Worm (Caenorhabditis elegans) whole organism, L1 larva: Measurements from ENCODE around the gene mcm-6.

ENCODE experiments used
- C16A3.4 ChIP-seq: fragments of 150-350 bp; optimal IDR thresholded peaks from 2 replicates; lab custom pipeline; 2014; ENCODE audit warnings: missing biosample characterization, missing genetic modification characterization
- C34B4.2 ChIP-seq: sonication (generic microtip); optimal IDR thresholded peaks from 2 replicates; lab custom pipeline; 2017; ENCODE audit warnings: mild to moderate bottlenecking, missing genetic modification characterization, missing compliant biosample characterization
- F16B12.6 ChIP-seq: fragments of 150-350 bp; optimal IDR thresholded peaks from 2 replicates; lab custom pipeline; 2014; ENCODE audit warnings: missing biosample characterization, missing genetic modification characterization
- Y116A8C.19 ChIP-seq: sonication (generic microtip); optimal IDR thresholded peaks from 2 replicates; lab custom pipeline; 2016; ENCODE audit warnings: missing compliant biosample characterization, missing genetic modification characterization, borderline replicate concordance
- alr-1 ChIP-seq: fragments of 200-800 bp; sonication (Bioruptor generic); optimal IDR thresholded peaks from 2 replicates; lab custom pipeline; 2018; ENCODE audit warnings: borderline replicate concordance, mild to moderate bottlenecking, missing genetic modification characterization, missing compliant biosample characterization
- aly-2 ChIP-seq: fragments of 150-350 bp; optimal IDR thresholded peaks from 2 replicates; lab custom pipeline; 2014; ENCODE audit warnings: missing biosample characterization, missing genetic modification characterization
- blmp-1 ChIP-seq: fragments of 150-350 bp; optimal IDR thresholded peaks from 2 replicates; lab custom pipeline; 2014; ENCODE audit warnings: missing biosample characterization, missing genetic modification characterization
- ceh-82 ChIP-seq, 3 experiments: fragments of 150-350 bp in 1 of 3; sonication (generic microtip) in 2 of 3; optimal IDR thresholded peaks; 2 replicates each; lab custom pipeline; 2014 to 2017; ENCODE audit warnings: missing biosample characterization in 3 of 3, missing genetic modification characterization in 3 of 3
- ceh-88 ChIP-seq: fragments of 200-800 bp; sonication (Bioruptor generic); IDR thresholded peaks from 2 replicates; pipeline ENCODE4 v1.3.6; 2022; ENCODE audit warnings: missing genetic modification characterization, missing compliant biosample characterization
- ceh-90 ChIP-seq: sonication (generic microtip); optimal IDR thresholded peaks from 2 replicates; lab custom pipeline; 2016; ENCODE audit warnings: missing genetic modification characterization, missing compliant biosample characterization
- dpl-1 ChIP-seq, 3 experiments: fragments of 150-350 bp in 2 of 3; sonication (generic microtip) in 1 of 3; optimal IDR thresholded peaks; 2 replicates each; lab custom pipeline; 2014 to 2017; ENCODE audit warnings: missing biosample characterization in 3 of 3, missing genetic modification characterization in 3 of 3, missing genetic modification reagents in 3 of 3
- dsc-1 ChIP-seq: sonication (generic microtip); optimal IDR thresholded peaks from 2 replicates; lab custom pipeline; 2016; ENCODE audit warnings: mild to moderate bottlenecking, missing genetic modification characterization, missing compliant biosample characterization
- efl-1 ChIP-seq, 4 experiments: fragments of 150-350 bp; optimal IDR thresholded peaks in 3 of 4; peaks in 1 of 4; 1 replicate in 1 of 4; 2 replicates in 3 of 4; lab custom pipeline; 2014; ENCODE audit warnings: missing biosample characterization in 2 of 4, missing genetic modification characterization in 2 of 4, missing genetic modification reagents in 2 of 4
- efl-3 ChIP-seq: fragments of 200-800 bp; sonication (Bioruptor generic); optimal IDR thresholded peaks from 2 replicates; lab custom pipeline; 2018; ENCODE audit warnings: mild to moderate bottlenecking, missing genetic modification characterization, missing compliant biosample characterization
- grh-1 ChIP-seq: fragments of 200-800 bp; sonication (Bioruptor generic); IDR thresholded peaks from 2 replicates; pipeline ENCODE4 v1.3.6; 2022; ENCODE audit warnings: missing genetic modification reagents, missing genetic modification characterization, missing compliant biosample characterization
- hpl-2 ChIP-seq: fragments of 150-350 bp; optimal IDR thresholded peaks from 2 replicates; lab custom pipeline; 2014; ENCODE audit warnings: missing biosample characterization, missing genetic modification reagents, missing genetic modification characterization
- jun-1 ChIP-seq: fragments of 150-350 bp; optimal IDR thresholded peaks from 2 replicates; lab custom pipeline; 2014; ENCODE audit warnings: missing biosample characterization, missing genetic modification reagents, missing genetic modification characterization
- lin-13 ChIP-seq: fragments of 150-350 bp; optimal IDR thresholded peaks from 2 replicates; lab custom pipeline; 2014; ENCODE audit warnings: missing biosample characterization, missing genetic modification reagents, missing genetic modification characterization
- lin-14 ChIP-seq: fragments of 200-800 bp; sonication (Bioruptor generic); optimal IDR thresholded peaks from 2 replicates; lab custom pipeline; 2018; ENCODE audit warnings: mild to moderate bottlenecking, missing genetic modification characterization, moderate library complexity, missing compliant biosample characterization
- lin-15B ChIP-seq: fragments of 150-350 bp; sonication (generic microtip); optimal IDR thresholded peaks from 3 replicates; lab custom pipeline; 2014; ENCODE audit warnings: missing biosample characterization, missing genetic modification characterization
- lin-35 ChIP-seq, 2 experiments: fragments of 150-350 bp; optimal IDR thresholded peaks; 2 replicates each; lab custom pipeline; 2014; ENCODE audit warnings: missing biosample characterization in 2 of 2, missing genetic modification characterization in 2 of 2, missing genetic modification reagents in 2 of 2
- lir-3 ChIP-seq: sonication (generic microtip); optimal IDR thresholded peaks from 2 replicates; lab custom pipeline; 2016; ENCODE audit warnings: mild to moderate bottlenecking, missing genetic modification characterization, moderate library complexity, missing compliant biosample characterization; ENCODE audit not compliant: poor library complexity
- mab-9 ChIP-seq: fragments of 200-800 bp; sonication (Bioruptor generic); IDR thresholded peaks from 2 replicates; pipeline ENCODE4 v1.3.6; 2022; ENCODE audit warnings: missing genetic modification reagents, missing genetic modification characterization, missing compliant biosample characterization
- mdl-1 ChIP-seq, 2 experiments: fragments of 150-350 bp; optimal IDR thresholded peaks; 2 replicates each; lab custom pipeline; 2014 to 2017; ENCODE audit warnings: missing biosample characterization in 2 of 2, missing genetic modification characterization in 2 of 2, inconsistent platforms in 1 of 2
- mef-2 ChIP-seq: fragments of 150-350 bp; optimal IDR thresholded peaks from 2 replicates; lab custom pipeline; 2014; ENCODE audit warnings: missing biosample characterization, missing genetic modification characterization
- mep-1 ChIP-seq: fragments of 150-350 bp; optimal IDR thresholded peaks from 2 replicates; lab custom pipeline; 2014; ENCODE audit warnings: missing biosample characterization, missing genetic modification characterization
- nhr-11 ChIP-seq: fragments of 150-350 bp; optimal IDR thresholded peaks from 2 replicates; lab custom pipeline; 2014; ENCODE audit warnings: missing biosample characterization, missing genetic modification characterization
- nhr-19 ChIP-seq: fragments of 200-800 bp; sonication (Bioruptor generic); conservative IDR thresholded peaks from 2 replicates; pipeline ENCODE4 v1.3.6; 2022; ENCODE audit warnings: missing genetic modification characterization, missing compliant biosample characterization
- nhr-237 ChIP-seq: fragments of 150-350 bp; optimal IDR thresholded peaks from 2 replicates; lab custom pipeline; 2014; ENCODE audit warnings: missing biosample characterization, missing genetic modification characterization
- nhr-47 ChIP-seq: sonication (generic microtip); optimal IDR thresholded peaks from 2 replicates; lab custom pipeline; 2016; ENCODE audit warnings: mild to moderate bottlenecking, missing genetic modification characterization, moderate library complexity, missing compliant biosample characterization
- nhr-71 ChIP-seq: sonication (generic microtip); optimal IDR thresholded peaks from 2 replicates; lab custom pipeline; 2016; ENCODE audit warnings: mild to moderate bottlenecking, missing genetic modification characterization, moderate library complexity, missing compliant biosample characterization
- nhr-76 ChIP-seq: sonication (generic microtip); optimal IDR thresholded peaks from 2 replicates; lab custom pipeline; 2017; ENCODE audit warnings: missing biosample characterization, missing genetic modification characterization
- nhr-77 ChIP-seq: fragments of 150-350 bp; optimal IDR thresholded peaks from 2 replicates; lab custom pipeline; 2014; ENCODE audit warnings: missing biosample characterization, missing genetic modification characterization
- nhr-84 ChIP-seq: sonication (generic microtip); optimal IDR thresholded peaks from 2 replicates; lab custom pipeline; 2017; ENCODE audit warnings: missing biosample characterization, missing genetic modification characterization
- pax-3 ChIP-seq: fragments of 200-800 bp; sonication (Bioruptor generic); optimal IDR thresholded peaks from 2 replicates; lab custom pipeline; 2018; ENCODE audit warnings: mild to moderate bottlenecking, missing genetic modification characterization, moderate library complexity, missing compliant biosample characterization
- pqm-1 ChIP-seq: sonication (generic microtip); optimal IDR thresholded peaks from 3 replicates; lab custom pipeline; 2017; ENCODE audit warnings: missing biosample characterization, missing genetic modification characterization
- rnt-1 ChIP-seq: sonication (generic microtip); optimal IDR thresholded peaks from 2 replicates; lab custom pipeline; 2016; ENCODE audit warnings: mild to moderate bottlenecking, missing genetic modification characterization, moderate library complexity, missing compliant biosample characterization
- snpc-4 ChIP-seq: fragments of 150-350 bp; optimal IDR thresholded peaks from 2 replicates; lab custom pipeline; 2014; ENCODE audit warnings: missing biosample characterization, missing genetic modification characterization
- snu-23 ChIP-seq: sonication (generic microtip); optimal IDR thresholded peaks from 2 replicates; lab custom pipeline; 2016; ENCODE audit warnings: missing genetic modification characterization, missing compliant biosample characterization
- sox-4 ChIP-seq: sonication (generic microtip); optimal IDR thresholded peaks from 2 replicates; lab custom pipeline; 2016; ENCODE audit warnings: missing genetic modification characterization, missing compliant biosample characterization
- swsn-7 ChIP-seq: sonication (generic microtip); optimal IDR thresholded peaks from 2 replicates; lab custom pipeline; 2016; ENCODE audit warnings: missing genetic modification characterization, missing compliant biosample characterization
- tlp-1 ChIP-seq: fragments of 150-350 bp; optimal IDR thresholded peaks from 2 replicates; lab custom pipeline; 2014; ENCODE audit warnings: missing biosample characterization, missing genetic modification characterization
- unc-98 ChIP-seq: fragments of 200-800 bp; sonication (Bioruptor generic); IDR thresholded peaks from 2 replicates; pipeline ENCODE4 v1.3.6; 2022; ENCODE audit warnings: missing genetic modification characterization, missing compliant biosample characterization
- vab-15 ChIP-seq: sonication (generic microtip); optimal IDR thresholded peaks from 2 replicates; lab custom pipeline; 2017; ENCODE audit warnings: missing genotype, mild to moderate bottlenecking, missing genetic modification characterization, missing compliant biosample characterization
- xbp-1 ChIP-seq: sonication (generic microtip); optimal IDR thresholded peaks from 2 replicates; lab custom pipeline; 2016; ENCODE audit warnings: missing genetic modification characterization, missing compliant biosample characterization
- zip-4 ChIP-seq: fragments of 200-800 bp; sonication (Bioruptor generic); optimal IDR thresholded peaks from 2 replicates; lab custom pipeline; 2018; ENCODE audit warnings: mild to moderate bottlenecking, missing genetic modification characterization, moderate library complexity, missing compliant biosample characterization
- ztf-11 ChIP-seq, 2 experiments: sonication (generic microtip); optimal IDR thresholded peaks; 2 replicates each; lab custom pipeline; 2016 to 2017; ENCODE audit warnings: missing genetic modification characterization in 2 of 2, missing biosample characterization in 1 of 2, missing compliant biosample characterization in 1 of 2
- ztf-4 ChIP-seq: fragments of 150-350 bp; optimal IDR thresholded peaks from 2 replicates; lab custom pipeline; 2014; ENCODE audit warnings: missing biosample characterization, missing genetic modification characterization

mcm-6 gene

ce11 chrIII:9843715-9844114 lies 49.5 kb downstream of the mcm-6 start, which contains the start of gene K11H3.5:
Gene K11H3.5, plus strand, starts transcription at chrIII:9843768.
- TF ChIP-seq grh-1 (GFP tag; lab: Robert Waterston, UW): no peak
- TF ChIP-seq Y116A8C.19 (tag; lab: Kevin White, UChicago): no peak
- TF ChIP-seq efl-1 (optimal IDR thresholded peaks at IDR 0.05; lab: Kevin White, UChicago): no peak
- peak in 1 of 2 experiments; percentile 64 for TF ChIP-seq efl-1 (GFP tag; optimal IDR thresholded peaks at IDR 0.05 in 1 of 2; lab: Kevin White, UChicago)

ce11 chrIII:9846093-9846492 lies 51.9 kb downstream of the mcm-6 start, which contains the start of gene K11H3.2:
Gene K11H3.2, plus strand, starts transcription at chrIII:9846393.
- TF ChIP-seq efl-3 (no peak), ztf-4 (no peak), sox-4 (no peak), snpc-4 (no peak), nhr-11 (tag; lab: Kevin White, UChicago) (no peak), lin-13 (GFP tag; lab: Kevin White, UChicago) (no peak), C16A3.4 (tag; lab: Kevin White, UChicago) (no peak), mep-1 (tag; lab: Kevin White, UChicago) (no peak), ceh-82 (tag; optimal IDR thresholded peaks at IDR 0.05; lab: Kevin White, UChicago) (no peak), tlp-1 (tag; lab: Kevin White, UChicago) (no peak), lin-35 (GFP tag; optimal IDR thresholded peaks at IDR 0.05; lab: Kevin White, UChicago) (no peak)

DNA sequence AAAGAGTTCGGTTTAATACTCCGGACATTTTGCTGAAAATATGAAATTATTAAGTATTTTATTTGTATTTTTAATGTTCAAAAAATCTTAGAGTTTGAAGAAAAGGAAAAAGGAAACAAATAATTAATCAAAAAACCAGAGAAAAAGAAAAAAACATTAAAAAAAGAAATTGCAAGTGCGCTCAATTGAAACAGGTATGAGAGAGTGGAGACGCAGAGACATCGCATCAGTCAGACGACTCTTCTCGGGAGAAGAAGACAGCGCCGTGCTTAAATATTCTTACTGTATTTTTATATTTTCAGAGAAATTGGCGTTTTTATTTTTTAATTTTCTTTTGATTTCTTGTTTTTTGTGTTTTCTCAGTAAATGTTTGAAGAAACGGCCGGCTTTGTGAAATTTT lies 53.9 kb downstream of the mcm-6 start, which contains the start of gene mrpl-36:
mrpl-36 (minus strand) TSS at position 34 of the 400 bp plus-strand sequence.
- TF ChIP-seq sox-4: no peak
- no peak for TF ChIP-seq vab-15 (tag; lab: Kevin White, UChicago)
- TF ChIP-seq zip-4: no peak
- TF ChIP-seq mdl-1 (tag; optimal IDR thresholded peaks at IDR 0.05; lab: Kevin White, UChicago): peak in 1 of 2 experiments; percentile 5
- TF ChIP-seq nhr-19 (GFP tag; lab: Robert Waterston, UW): no peak
- no peak for TF ChIP-seq nhr-84 (tag; lab: Kevin White, UChicago)
- no peak for TF ChIP-seq aly-2
- no peak for TF ChIP-seq pax-3
- no peak for TF ChIP-seq blmp-1
- no peak for TF ChIP-seq nhr-77 (tag; lab: Kevin White, UChicago)
- no peak for TF ChIP-seq mab-9 (GFP tag; lab: Robert Waterston, UW)
- TF ChIP-seq snpc-4: no peak
- TF ChIP-seq nhr-76: no peak
- no peak for TF ChIP-seq tlp-1 (tag; lab: Kevin White, UChicago)
- TF ChIP-seq xbp-1: no peak
- no peak for TF ChIP-seq efl-3
- TF ChIP-seq lir-3 (tag; lab: Kevin White, UChicago): no peak
- no peak for TF ChIP-seq jun-1 (tag; lab: Kevin White, UChicago)
- no peak for TF ChIP-seq dsc-1 (tag; lab: Kevin White, UChicago)
- peak; percentile 36 for TF ChIP-seq rnt-1 (tag; lab: Kevin White, UChicago)
- no peak for TF ChIP-seq alr-1 (tag; lab: Kevin White, UChicago)
- TF ChIP-seq nhr-71 (tag; lab: Kevin White, UChicago): peak; percentile 46
- TF ChIP-seq pqm-1: no peak
- peak; percentile 17 for TF ChIP-seq nhr-47 (tag; lab: Kevin White, UChicago)
- TF ChIP-seq C34B4.2 (tag; lab: Kevin White, UChicago): no peak
- TF ChIP-seq nhr-237 (tag; lab: Kevin White, UChicago): no peak
- TF ChIP-seq swsn-7: peak; percentile 4
- no peak for TF ChIP-seq mef-2
- TF ChIP-seq lin-15B (tag; lab: Kevin White, UChicago): peak; percentile 9
- TF ChIP-seq ceh-82 (tag; optimal IDR thresholded peaks at IDR 0.05; lab: Kevin White, UChicago): peak in 1 of 3 experiments; percentile 36
- no peak for TF ChIP-seq ceh-88
- peak; percentile 54 for TF ChIP-seq snu-23 (GFP tag; lab: Kevin White, UChicago)
- TF ChIP-seq hpl-2: no peak
- TF ChIP-seq ztf-11 (tag; optimal IDR thresholded peaks at IDR 0.05; lab: Kevin White, UChicago): no peak
- TF ChIP-seq ceh-90: no peak
- TF ChIP-seq lin-35 (GFP tag; optimal IDR thresholded peaks at IDR 0.05; lab: Kevin White, UChicago): peak; percentile 52 to 61
- TF ChIP-seq Y116A8C.19 (tag; lab: Kevin White, UChicago): no peak
- TF ChIP-seq F16B12.6 (tag; lab: Kevin White, UChicago): peak; percentile 33
- no peak for TF ChIP-seq lin-14
- peak; percentile 33 to 64 (median 39) for TF ChIP-seq dpl-1 (GFP tag; optimal IDR thresholded peaks at IDR 0.05; lab: Kevin White, UChicago)
- TF ChIP-seq mep-1 (tag; lab: Kevin White, UChicago): peak; percentile 38
- no peak for TF ChIP-seq unc-98 (GFP tag; lab: Robert Waterston, UW)
